Fruit fly (Drosophila melanogaster): Measurements from ENCODE around the gene CASK.

dm6 chr3R:21852579-21853233 is 30.2 kb upstream of the CASK start:
- no peak for TF ChIP-seq br (GFP tag; optimal IDR thresholded peaks at IDR 0.05)
- TF ChIP-seq HLH106 (tag; optimal IDR thresholded peaks at IDR 0.05), result no peak
- TF ChIP-seq Hr78 (GFP tag; optimal IDR thresholded peaks at IDR 0.05), result no peak
- TF ChIP-seq Abd-B (GFP tag; optimal IDR thresholded peaks at IDR 0.05), result no peak
- TF ChIP-seq usp (GFP tag; optimal IDR thresholded peaks at IDR 0.05), result no peak
- TF ChIP-seq tai (GFP tag; optimal IDR thresholded peaks at IDR 0.05), result no peak
- TF ChIP-seq foxo (GFP tag; optimal IDR thresholded peaks at IDR 0.05), result no peak
- no peak for TF ChIP-seq h (GFP tag; optimal IDR thresholded peaks at IDR 0.05)
- no peak for TF ChIP-seq sv (GFP tag; optimal IDR thresholded peaks at IDR 0.05)
- TF ChIP-seq CG9705 (GFP tag; optimal IDR thresholded peaks at IDR 0.05), result no peak
- peak; percentile 75 for TF ChIP-seq psq (GFP tag; optimal IDR thresholded peaks at IDR 0.05)
- TF ChIP-seq Sp1 (GFP tag; optimal IDR thresholded peaks at IDR 0.05), result no peak
- TF ChIP-seq Dif (GFP tag; optimal IDR thresholded peaks at IDR 0.05; ENCODE audit: partially characterized antibody), result no peak
- peak; percentile 9 for TF ChIP-seq fru (GFP tag; optimal IDR thresholded peaks at IDR 0.05)

Data from whole organism, wandering third instar larva.